Fruit fly (Drosophila melanogaster): ENCODE measurements around the gene Nil.

The Nil gene

dm6 chr3R:26333319-26333718, 12.0 kb downstream of the Nil start (continued):
- TF ChIP-seq D (optimal IDR thresholded peaks at IDR 0.05) (no peak), D (GFP tag; optimal IDR thresholded peaks at IDR 0.05) (no peak), exex (tag; optimal IDR thresholded peaks at IDR 0.05) (peak; percentile 8), CoRest (tag; optimal IDR thresholded peaks at IDR 0.05) (peak; percentile 32), CG15011 (GFP tag; optimal IDR thresholded peaks at IDR 0.05) (no peak), p53 (GFP tag; optimal IDR thresholded peaks at IDR 0.05) (no peak), CG8089 (GFP tag; optimal IDR thresholded peaks at IDR 0.05) (no peak), YL-1 (GFP tag; optimal IDR thresholded peaks at IDR 0.05) (no peak), run (tag; optimal IDR thresholded peaks at IDR 0.05) (no peak), gt (GFP tag; IDR thresholded peaks at IDR 0.05) (no peak), Scr (GFP tag; IDR thresholded peaks at IDR 0.05; ENCODE audit: partially characterized antibody) (no peak), gcm (GFP tag; optimal IDR thresholded peaks at IDR 0.05) (no peak), Xrp1 (GFP tag; IDR thresholded peaks at IDR 0.05) (no peak), Opbp (GFP tag; IDR thresholded peaks at IDR 0.05; ENCODE audit: partially characterized antibody) (no peak), row (GFP tag; IDR thresholded peaks at IDR 0.05) (peak; percentile 65), CG18476 (GFP tag; optimal IDR thresholded peaks at IDR 0.05) (no peak), Dip3 (GFP tag; optimal IDR thresholded peaks at IDR 0.05) (peak; percentile 45), CG8924 (tag; optimal IDR thresholded peaks at IDR 0.05) (no peak), lbe (GFP tag; optimal IDR thresholded peaks at IDR 0.05) (no peak), CG13894 (tag; optimal IDR thresholded peaks at IDR 0.05) (peak; percentile 64), Myb (GFP tag; optimal IDR thresholded peaks at IDR 0.05) (no peak), Awh (GFP tag; IDR thresholded peaks at IDR 0.05) (no peak), CG13775 (GFP tag; optimal IDR thresholded peaks at IDR 0.05) (peak; percentile 20), croc (GFP tag; conservative IDR thresholded peaks at IDR 0.05) (no peak), zf30C (GFP tag; optimal IDR thresholded peaks at IDR 0.05) (no peak), jigr1 (GFP tag; IDR thresholded peaks at IDR 0.05) (no peak), CG17359 (tag; optimal IDR thresholded peaks at IDR 0.05) (peak; percentile 66), Neu2 (GFP tag; optimal IDR thresholded peaks at IDR 0.05; ENCODE audit: borderline replicate concordance) (no peak), CG10543 (GFP tag; optimal IDR thresholded peaks at IDR 0.05) (no peak), C15 (GFP tag; IDR thresholded peaks at IDR 0.05) (no peak), aop (GFP tag; IDR thresholded peaks at IDR 0.05) (no peak), CG14860 (GFP tag; IDR thresholded peaks at IDR 0.05; ENCODE audit: partially characterized antibody) (no peak), sob (GFP tag; IDR thresholded peaks at IDR 0.05) (peak; percentile 51), psq (GFP tag; optimal IDR thresholded peaks at IDR 0.05) (no peak), knrl (GFP tag; IDR thresholded peaks at IDR 0.05; ENCODE audit: partially characterized antibody) (no peak), yki (optimal IDR thresholded peaks at IDR 0.05) (no peak), CG12391 (tag; optimal IDR thresholded peaks at IDR 0.05) (no peak), CG14441 (GFP tag; IDR thresholded peaks at IDR 0.05) (peak; percentile 64; the same call in 1 of the 2 replicates), lilli (GFP tag; optimal IDR thresholded peaks at IDR 0.05) (peak; percentile 50), CG6791 (GFP tag; IDR thresholded peaks at IDR 0.05; ENCODE audit: partially characterized antibody) (no peak), CG4404 (GFP tag; IDR thresholded peaks at IDR 0.05) (no peak), Atf6 (GFP tag; IDR thresholded peaks at IDR 0.05) (peak; percentile 65; the same call in 1 of the 2 replicates), zfh2 (GFP tag; optimal IDR thresholded peaks at IDR 0.05) (peak; percentile 19), Camta (GFP tag; optimal IDR thresholded peaks at IDR 0.05) (no peak), CG4707 (GFP tag; optimal IDR thresholded peaks at IDR 0.05) (no peak), slbo (GFP tag; IDR thresholded peaks at IDR 0.05) (peak; percentile 74), inv (GFP tag; IDR thresholded peaks at IDR 0.05; ENCODE audit: partially characterized antibody) (no peak), Dip2 (GFP tag; IDR thresholded peaks at IDR 0.05) (no peak), Bdp1 (GFP tag; optimal IDR thresholded peaks at IDR 0.05) (no peak), bsh (GFP tag; optimal IDR thresholded peaks at IDR 0.05) (no peak), Dad (GFP tag; optimal IDR thresholded peaks at IDR 0.05) (no peak), H15 (GFP tag; IDR thresholded peaks at IDR 0.05) (no peak)
